Worm (Caenorhabditis elegans): ENCODE results near the gene rol-6.

Gene rol-6

ce11 chrII:8783451-8783967 lies 50.7 kb downstream of the rol-6 start, which contains the start of gene sgn-1:
sgn-1 (minus strand) TSS chrII:8783670.
- no peak for TF ChIP-seq eyg-1 (tag; optimal IDR thresholded peaks at IDR 0.05)
- peak; percentile 37 for TF ChIP-seq rnt-1 (tag; optimal IDR thresholded peaks at IDR 0.05)
- no peak for TF ChIP-seq ceh-9 (tag; optimal IDR thresholded peaks at IDR 0.05)
- TF ChIP-seq npax-4 (tag; optimal IDR thresholded peaks at IDR 0.05), result no peak
- TF ChIP-seq ceh-18 (tag; optimal IDR thresholded peaks at IDR 0.05), result peak; percentile 51
- no peak for TF ChIP-seq pha-2 (tag; optimal IDR thresholded peaks at IDR 0.05)
- TF ChIP-seq unc-55 (GFP tag; optimal IDR thresholded peaks at IDR 0.05), result peak; percentile 93

All from whole organism, late embryonic.